Worm (Caenorhabditis elegans) whole organism, late embryonic: ENCODE results near the gene abf-6.

Experiments
- K02D7.2 ChIP-seq: sonication (generic microtip); optimal IDR thresholded peaks from 2 replicates; lab custom pipeline; 2017; ENCODE audit warnings: mild to moderate bottlenecking, missing genetic modification characterization, missing compliant biosample characterization
- Y22D7AL.16 ChIP-seq: sonication (generic microtip); optimal IDR thresholded peaks from 2 replicates; lab custom pipeline; 2016; ENCODE audit warnings: missing genetic modification characterization, missing compliant biosample characterization
- ceh-18 ChIP-seq: sonication (generic microtip); optimal IDR thresholded peaks from 2 replicates; lab custom pipeline; 2016; ENCODE audit warnings: missing genetic modification characterization, missing compliant biosample characterization
- eyg-1 ChIP-seq: sonication (generic microtip); optimal IDR thresholded peaks from 2 replicates; lab custom pipeline; 2016; ENCODE audit warnings: missing genotype, missing genetic modification characterization, missing compliant biosample characterization
- fax-1 ChIP-seq: sonication (generic microtip); optimal IDR thresholded peaks from 2 replicates; lab custom pipeline; 2016; ENCODE audit warnings: missing genotype, missing genetic modification characterization, missing compliant biosample characterization
- fkh-6 ChIP-seq: sonication (generic microtip); optimal IDR thresholded peaks from 2 replicates; lab custom pipeline; 2016; ENCODE audit warnings: missing genetic modification characterization, missing compliant biosample characterization
- gmeb-2 ChIP-seq: sonication (generic microtip); optimal IDR thresholded peaks from 2 replicates; lab custom pipeline; 2016; ENCODE audit warnings: missing genetic modification characterization, inconsistent platforms, missing compliant biosample characterization
- hlh-6 ChIP-seq: sonication (generic microtip); optimal IDR thresholded peaks from 2 replicates; lab custom pipeline; 2016; ENCODE audit warnings: missing genotype, missing genetic modification characterization, missing compliant biosample characterization
- hlh-8 ChIP-seq: sonication (generic microtip); optimal IDR thresholded peaks from 2 replicates; lab custom pipeline; 2016; ENCODE audit warnings: missing genotype, missing genetic modification characterization, missing compliant biosample characterization
- lin-11 ChIP-seq: fragments of 200-800 bp; sonication (Bioruptor generic); optimal IDR thresholded peaks from 2 replicates; lab custom pipeline; 2018; ENCODE audit warnings: mild to moderate bottlenecking, missing genetic modification characterization, missing compliant biosample characterization
- madf-2 ChIP-seq: sonication (generic microtip); optimal IDR thresholded peaks from 2 replicates; lab custom pipeline; 2017; ENCODE audit warnings: missing genetic modification characterization, missing compliant biosample characterization
- mec-3 ChIP-seq: sonication (generic microtip); optimal IDR thresholded peaks from 2 replicates; lab custom pipeline; 2016; ENCODE audit warnings: borderline replicate concordance, missing genetic modification characterization, missing compliant biosample characterization
- nfya-1 ChIP-seq: sonication (generic microtip); optimal IDR thresholded peaks from 2 replicates; lab custom pipeline; 2017; ENCODE audit warnings: missing genetic modification characterization, mild to moderate bottlenecking, missing compliant biosample characterization, antibody characterized with exemption, moderate library complexity
- odd-2 ChIP-seq: sonication (generic microtip); optimal IDR thresholded peaks from 2 replicates; lab custom pipeline; 2017; ENCODE audit warnings: antibody characterized with exemption, mild to moderate bottlenecking, missing genetic modification characterization, missing compliant biosample characterization
- pros-1 ChIP-seq: fragments of 150-350 bp; optimal IDR thresholded peaks from 2 replicates; lab custom pipeline; 2014; ENCODE audit warnings: missing biosample characterization, missing genetic modification reagents, missing genetic modification characterization
- rnt-1 ChIP-seq: sonication (generic microtip); optimal IDR thresholded peaks from 2 replicates; lab custom pipeline; 2016; ENCODE audit warnings: missing genetic modification characterization, missing compliant biosample characterization
- syd-9 ChIP-seq: sonication (generic microtip); optimal IDR thresholded peaks from 2 replicates; lab custom pipeline; 2016; ENCODE audit warnings: mild to moderate bottlenecking, missing genetic modification characterization, moderate library complexity, missing compliant biosample characterization
- ztf-16 ChIP-seq: sonication (generic microtip); optimal IDR thresholded peaks from 2 replicates; lab custom pipeline; 2017; ENCODE audit warnings: missing genetic modification characterization, missing compliant biosample characterization

The abf-6 gene

ce11 chrX:12843530-12843929, 49.6 kb downstream of the abf-6 start (continued):
- no peak for TF ChIP-seq odd-2 (tag; lab: Kevin White, UChicago)
- TF ChIP-seq pros-1 (tag; lab: Kevin White, UChicago): no peak
- no peak for TF ChIP-seq ceh-18
- TF ChIP-seq syd-9: no peak
- no peak for TF ChIP-seq mec-3 (tag; lab: Kevin White, UChicago)
- TF ChIP-seq fax-1: no peak
- no peak for TF ChIP-seq eyg-1 (tag; lab: Kevin White, UChicago)
- TF ChIP-seq ztf-16 (tag; lab: Kevin White, UChicago): no peak
- TF ChIP-seq hlh-8 (tag; lab: Kevin White, UChicago): no peak
- TF ChIP-seq Y22D7AL.16: peak; percentile 20
- TF ChIP-seq fkh-6 (tag; lab: Kevin White, UChicago): no peak
- peak; percentile 31 for TF ChIP-seq gmeb-2
- TF ChIP-seq nfya-1 (tag; lab: Kevin White, UChicago): no peak
- peak; percentile 50 for TF ChIP-seq hlh-6
- TF ChIP-seq rnt-1 (tag; lab: Kevin White, UChicago): no peak

- TF ChIP-seq lin-11 (tag; lab: Kevin White, UChicago): no peak
- no peak for TF ChIP-seq madf-2 (tag; lab: Kevin White, UChicago)
- TF ChIP-seq K02D7.2 (tag; lab: Kevin White, UChicago): no peak
- TF ChIP-seq, all 69 proteins: peak for 0
Observed at ce11 chrX:12844170-12844569, 50.3 kb downstream of the abf-6 start.
